Worm (Caenorhabditis elegans): ENCODE measurements around the gene C28H8.5.

Gene C28H8.5

ce11 chrIII:5843662-5844061 is 40.4 kb upstream of the C28H8.5 start:
- TF ChIP-seq nhr-47 (tag; optimal IDR thresholded peaks at IDR 0.05) (peak; percentile 13), ceh-63 (GFP tag; optimal IDR thresholded peaks at IDR 0.05) (no peak), tlp-1 (tag; optimal IDR thresholded peaks at IDR 0.05) (no peak), nhr-19 (GFP tag; conservative IDR thresholded peaks at IDR 0.05) (0 out of 2 replicates have a peak, but pooled peaks have one; percentile 2), mdl-1 (tag; optimal IDR thresholded peaks at IDR 0.05) (peak in 1 of 2 experiments; percentile 62), efl-1 (optimal IDR thresholded peaks at IDR 0.05) (peak in 1 of 2 experiments; percentile 4), efl-1 (GFP tag; optimal IDR thresholded peaks at IDR 0.05 in 1 of 2) (peak in 1 of 2 experiments; percentile 94), lsy-2 (tag; optimal IDR thresholded peaks at IDR 0.05) (peak in 1 of 2 experiments; percentile 31), ceh-90 (tag; optimal IDR thresholded peaks at IDR 0.05) (no peak), vab-15 (tag; optimal IDR thresholded peaks at IDR 0.05) (no peak), fkh-8 (tag; optimal IDR thresholded peaks at IDR 0.05) (peak; percentile 10), pag-3 (tag; optimal IDR thresholded peaks at IDR 0.05; ENCODE audit: borderline replicate concordance, insufficient read depth) (no peak), rnt-1 (tag; optimal IDR thresholded peaks at IDR 0.05) (peak; percentile 18), nhr-71 (tag; optimal IDR thresholded peaks at IDR 0.05) (peak; percentile 70), mep-1 (tag; optimal IDR thresholded peaks at IDR 0.05) (peak; percentile 40), skn-1 (tag; optimal IDR thresholded peaks at IDR 0.05) (peak; percentile 19), C04F5.9 (tag; optimal IDR thresholded peaks at IDR 0.05) (no peak), lin-14 (GFP tag; optimal IDR thresholded peaks at IDR 0.05) (peak; percentile 75), nhr-76 (tag; optimal IDR thresholded peaks at IDR 0.05) (no peak), nhr-77 (tag; optimal IDR thresholded peaks at IDR 0.05) (peak; percentile 11), tbx-2 (tag; optimal IDR thresholded peaks at IDR 0.05) (peak; percentile 55), pax-3 (tag; optimal IDR thresholded peaks at IDR 0.05) (no peak), nhr-85 (tag) (no peak), blmp-1 (tag; optimal IDR thresholded peaks at IDR 0.05) (no peak), nhr-20 (tag; optimal IDR thresholded peaks at IDR 0.05) (peak; percentile 34), hlh-4 (tag; optimal IDR thresholded peaks at IDR 0.05) (no peak)

ce11 chrIII:5845483-5845882 is 38.6 kb upstream of the C28H8.5 start:
- TF ChIP-seq lin-15B (tag; optimal IDR thresholded peaks at IDR 0.05) = no peak
- TF ChIP-seq lsy-2 (tag; optimal IDR thresholded peaks at IDR 0.05) = peak; percentile 45 to 87
- TF ChIP-seq unc-62 (GFP tag; optimal IDR thresholded peaks at IDR 0.05) = no peak
- TF ChIP-seq ceh-90 (tag; optimal IDR thresholded peaks at IDR 0.05) = no peak
- no peak for TF ChIP-seq aly-2 (tag; optimal IDR thresholded peaks at IDR 0.05)
- TF ChIP-seq hpl-2 (GFP tag; optimal IDR thresholded peaks at IDR 0.05) = no peak
- no peak for TF ChIP-seq nhr-90 (tag; optimal IDR thresholded peaks at IDR 0.05; ENCODE audit: poor library complexity)
- TF ChIP-seq sptf-1 (tag; optimal IDR thresholded peaks at IDR 0.05) = no peak
- TF ChIP-seq fkh-8 (tag; optimal IDR thresholded peaks at IDR 0.05) = peak; percentile 93
- TF ChIP-seq zag-1 (tag; optimal IDR thresholded peaks at IDR 0.05) = peak; percentile 40
- TF ChIP-seq lir-3 (tag; optimal IDR thresholded peaks at IDR 0.05; ENCODE audit: poor library complexity) = no peak
- TF ChIP-seq swsn-7 (tag; optimal IDR thresholded peaks at IDR 0.05) = peak; percentile 78
- TF ChIP-seq nhr-47 (tag; optimal IDR thresholded peaks at IDR 0.05) = peak; percentile 81
- TF ChIP-seq mdl-1 (tag; optimal IDR thresholded peaks at IDR 0.05) = peak; percentile 66 to 80
- no peak for TF ChIP-seq efl-3 (GFP tag; optimal IDR thresholded peaks at IDR 0.05)
- peak; percentile 37 for TF ChIP-seq nhr-20 (tag; optimal IDR thresholded peaks at IDR 0.05)
- TF ChIP-seq tbx-2 (tag; optimal IDR thresholded peaks at IDR 0.05) = peak; percentile 62
- TF ChIP-seq lin-14 (GFP tag; optimal IDR thresholded peaks at IDR 0.05) = peak; percentile 96
- TF ChIP-seq fos-1 (tag; optimal IDR thresholded peaks at IDR 0.05) = peak; percentile 40
- TF ChIP-seq jun-1 (tag; optimal IDR thresholded peaks at IDR 0.05) = peak; percentile 4
- no peak for TF ChIP-seq elt-2 (tag; optimal IDR thresholded peaks at IDR 0.05)
- TF ChIP-seq egl-27 (tag; optimal IDR thresholded peaks at IDR 0.05) = peak in 1 of 2 experiments; percentile 46
- TF ChIP-seq lin-35 (GFP tag; optimal IDR thresholded peaks at IDR 0.05) = peak in 1 of 2 experiments; percentile 56
- peak; percentile 42 for TF ChIP-seq unc-130 (tag; optimal IDR thresholded peaks at IDR 0.05)
- TF ChIP-seq isw-1 (GFP tag; IDR thresholded peaks at IDR 0.05) = peak; percentile 51
- TF ChIP-seq dpl-1 (GFP tag; optimal IDR thresholded peaks at IDR 0.05) = peak; percentile 6 to 33 (median 17)
- peak; percentile 18 for TF ChIP-seq C16A3.4 (tag; optimal IDR thresholded peaks at IDR 0.05)
- no peak for TF ChIP-seq vab-15 (tag; optimal IDR thresholded peaks at IDR 0.05)
- peak; percentile 29 for TF ChIP-seq pag-3 (tag; optimal IDR thresholded peaks at IDR 0.05; ENCODE audit: borderline replicate concordance, insufficient read depth)
- TF ChIP-seq ceh-82 (tag; optimal IDR thresholded peaks at IDR 0.05) = peak in 2 of 3 experiments; percentile 37 to 73
- peak; percentile 12 for TF ChIP-seq ceh-8 (GFP tag; optimal IDR thresholded peaks at IDR 0.05)
- peak; percentile 88 for TF ChIP-seq nhr-71 (tag; optimal IDR thresholded peaks at IDR 0.05)
- peak; percentile 60 for TF ChIP-seq egl-13 (tag; optimal IDR thresholded peaks at IDR 0.05)
- peak; percentile 82 for TF ChIP-seq unc-86 (tag; optimal IDR thresholded peaks at IDR 0.05)
- TF ChIP-seq efl-1 (optimal IDR thresholded peaks at IDR 0.05) = peak; percentile 54
- peak; percentile 33 to 74 for TF ChIP-seq efl-1 (GFP tag; optimal IDR thresholded peaks at IDR 0.05 in 1 of 2)

All from whole organism, L1 larva.